Fruit fly (Drosophila melanogaster): ENCODE measurements around the gene Burs.

The Burs gene

dm6 chr3R:21781448-21781847 lies 12.1 kb downstream of the Burs start (continued):
- no peak for TF ChIP-seq D (optimal IDR thresholded peaks at IDR 0.05)
- peak; percentile 58 for TF ChIP-seq D (GFP tag; optimal IDR thresholded peaks at IDR 0.05)
- TF ChIP-seq Fer1 (GFP tag; optimal IDR thresholded peaks at IDR 0.05): peak; percentile 73
- TF ChIP-seq salm (tag; optimal IDR thresholded peaks at IDR 0.05): peak; percentile 3
- no peak for TF ChIP-seq Lpt (GFP tag; optimal IDR thresholded peaks at IDR 0.05)
- TF ChIP-seq sim (GFP tag; IDR thresholded peaks at IDR 0.05): no peak
- peak; percentile 82 for TF ChIP-seq CG15269 (tag; optimal IDR thresholded peaks at IDR 0.05)
- TF ChIP-seq Pdp1 (GFP tag; optimal IDR thresholded peaks at IDR 0.05): peak; percentile 36 to 47
- TF ChIP-seq phol (tag; optimal IDR thresholded peaks at IDR 0.05): peak; percentile 74
- TF ChIP-seq Dip3 (GFP tag; optimal IDR thresholded peaks at IDR 0.05): peak; percentile 55
- TF ChIP-seq CG6683 (GFP tag; optimal IDR thresholded peaks at IDR 0.05): peak; percentile 10
- no peak for TF ChIP-seq HLH4C (GFP tag; IDR thresholded peaks at IDR 0.05; ENCODE audit: partially characterized antibody)
- TF ChIP-seq CG13624 (GFP tag; optimal IDR thresholded peaks at IDR 0.05): peak; percentile 70
- no peak for TF ChIP-seq CG9876 (GFP tag; optimal IDR thresholded peaks at IDR 0.05)
- TF ChIP-seq dati (GFP tag; IDR thresholded peaks at IDR 0.05): no peak
- TF ChIP-seq C15 (GFP tag; IDR thresholded peaks at IDR 0.05): no peak
- TF ChIP-seq GATAe (GFP tag; conservative IDR thresholded peaks at IDR 0.05): no peak
- TF ChIP-seq B-H2 (GFP tag; optimal IDR thresholded peaks at IDR 0.05): no peak
- 0 out of 2 replicates have a peak, but pooled peaks have one; percentile 34 for TF ChIP-seq peb (GFP tag; IDR thresholded peaks at IDR 0.05)
- TF ChIP-seq nom (GFP tag; optimal IDR thresholded peaks at IDR 0.05): peak; percentile 82
- TF ChIP-seq CG4424 (GFP tag; optimal IDR thresholded peaks at IDR 0.05): peak; percentile 65
- TF ChIP-seq sna (GFP tag; IDR thresholded peaks at IDR 0.05; ENCODE audit: partially characterized antibody): no peak
- TF ChIP-seq Ets97D (GFP tag; optimal IDR thresholded peaks at IDR 0.05): peak; percentile 14
- TF ChIP-seq CG7556 (GFP tag; optimal IDR thresholded peaks at IDR 0.05): peak; percentile 60
- TF ChIP-seq CG10267 (tag; optimal IDR thresholded peaks at IDR 0.05): peak; percentile 64
- TF ChIP-seq sob (GFP tag; IDR thresholded peaks at IDR 0.05): peak; percentile 72
- TF ChIP-seq Side (GFP tag; optimal IDR thresholded peaks at IDR 0.05): peak; percentile 32
- peak; percentile 71; the same call in 1 of the 3 replicates for TF ChIP-seq CG34422 (GFP tag; IDR thresholded peaks at IDR 0.05)
- peak; percentile 61; the same call in 1 of the 3 replicates for TF ChIP-seq zfh1 (GFP tag; IDR thresholded peaks at IDR 0.05)
- TF ChIP-seq HmgZ (tag; optimal IDR thresholded peaks at IDR 0.05): peak; percentile 23
- TF ChIP-seq CG12104 (GFP tag; optimal IDR thresholded peaks at IDR 0.05): peak; percentile 31
- TF ChIP-seq jing (GFP tag; optimal IDR thresholded peaks at IDR 0.05): no peak
- TF ChIP-seq Sox102F (GFP tag; optimal IDR thresholded peaks at IDR 0.05): peak; percentile 62
- no peak for TF ChIP-seq CG7963 (GFP tag; IDR thresholded peaks at IDR 0.05; ENCODE audit: partially characterized antibody)
- TF ChIP-seq al (GFP tag; IDR thresholded peaks at IDR 0.05): peak; percentile 65
- TF ChIP-seq CG9932 (GFP tag; IDR thresholded peaks at IDR 0.05): peak; percentile 33; the same call in 1 of the 2 replicates
- TF ChIP-seq Drgx (GFP tag; IDR thresholded peaks at IDR 0.05): peak; percentile 78
- peak; percentile 47 for TF ChIP-seq CG15696 (tag; optimal IDR thresholded peaks at IDR 0.05)
- no peak for TF ChIP-seq CG9797 (GFP tag; optimal IDR thresholded peaks at IDR 0.05)
- no peak for TF ChIP-seq vnd (GFP tag; IDR thresholded peaks at IDR 0.05; ENCODE audit: partially characterized antibody)
- TF ChIP-seq HmgD (GFP tag; optimal IDR thresholded peaks at IDR 0.05): no peak
- TF ChIP-seq B-H1 (GFP tag; IDR thresholded peaks at IDR 0.05): peak; percentile 71
- no peak for TF ChIP-seq CG1024 (GFP tag; IDR thresholded peaks at IDR 0.05)
- TF ChIP-seq lov (optimal IDR thresholded peaks at IDR 0.05): no peak
- no peak for TF ChIP-seq lov (GFP tag; IDR thresholded peaks at IDR 0.05)
- no peak for TF ChIP-seq CHES-1-like (GFP tag; optimal IDR thresholded peaks at IDR 0.05)
- TF ChIP-seq NK7.1 (GFP tag; optimal IDR thresholded peaks at IDR 0.05): peak; percentile 38
- TF ChIP-seq CG4820 (GFP tag; optimal IDR thresholded peaks at IDR 0.05): peak; percentile 61
- no peak for TF ChIP-seq exex (tag; optimal IDR thresholded peaks at IDR 0.05)
- TF ChIP-seq bsh (GFP tag; optimal IDR thresholded peaks at IDR 0.05): peak; percentile 78 to 80
- peak; percentile 18 for TF ChIP-seq Sry-δ (GFP tag; optimal IDR thresholded peaks at IDR 0.05)
- no peak for TF ChIP-seq Awh (GFP tag; IDR thresholded peaks at IDR 0.05)
